Fruit fly (Drosophila melanogaster): Measurements from ENCODE around the gene Ank2.

DNA sequence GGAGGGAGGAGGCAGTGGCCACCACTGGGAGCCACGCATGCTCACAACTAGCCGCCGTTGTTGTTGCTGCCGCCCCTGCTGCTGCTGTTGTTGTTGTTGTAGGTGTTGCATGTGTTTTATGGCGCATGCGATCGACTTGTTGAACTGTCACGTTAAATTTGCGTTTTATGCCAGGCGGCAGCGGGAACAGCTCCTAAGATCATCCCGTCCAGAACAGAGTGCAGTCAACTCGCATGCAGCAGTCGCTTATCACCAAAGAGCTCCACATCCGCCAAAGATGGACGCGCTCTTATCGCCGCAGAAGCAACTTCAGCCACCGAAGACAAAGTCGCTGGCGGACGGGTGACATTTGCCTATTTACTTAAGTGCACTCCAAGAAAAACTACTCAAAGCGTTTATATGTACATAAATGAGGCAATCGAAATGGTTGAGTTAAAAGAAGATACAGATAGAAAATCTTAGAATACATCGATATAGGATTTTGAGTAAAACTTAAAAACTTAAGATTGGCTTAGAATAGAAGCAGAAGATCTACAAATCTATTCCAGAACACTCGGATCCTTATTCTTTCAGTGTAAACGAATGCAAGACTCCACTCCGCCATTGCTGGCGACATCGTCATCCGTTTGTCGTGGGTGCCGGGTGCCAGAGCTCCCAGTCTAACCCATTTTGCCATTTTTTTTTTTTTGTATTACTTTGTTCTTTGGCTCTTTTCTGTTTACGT is 85.5 kb downstream of the Ank2 start:
- TF ChIP-seq Myc (optimal IDR thresholded peaks at IDR 0.05) (no peak), insv (optimal IDR thresholded peaks at IDR 0.05) (no peak)

Measured in Kc167 (cell line).